Fruit fly (Drosophila melanogaster) S2 (cell line): Measurements from ENCODE around the gene Cog2.
A peak's percentile ranks its signal among the peaks of the same experiment; 100 is the strongest.

Source experiments
- CG8478 ChIP-seq: fragments of >200 bp; optimal IDR thresholded peaks from 2 replicates; lab custom pipeline; 2018
- CTCF ChIP-seq, 2 experiments: fragments of >200 bp; optimal IDR thresholded peaks; 2 replicates each; lab custom pipeline; 2018

DNA sequence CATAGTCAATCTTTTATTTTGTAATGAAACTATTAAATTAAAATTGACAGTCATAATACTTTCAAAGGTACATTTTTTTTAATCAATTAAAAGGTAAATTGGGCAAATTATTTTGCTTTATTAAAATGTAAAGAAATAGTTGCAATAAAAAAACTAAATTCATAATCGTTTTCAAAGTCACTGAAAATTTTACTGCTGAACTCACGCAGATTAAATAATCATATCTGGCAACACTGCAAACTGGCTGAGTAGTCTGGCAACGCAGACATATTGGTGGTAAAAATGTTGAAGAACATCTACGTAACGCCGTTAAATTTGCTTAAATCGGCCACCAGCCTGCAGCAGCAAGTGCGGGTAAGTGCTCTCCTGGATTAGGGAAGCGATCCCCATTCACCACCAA, 31.0 kb downstream of the Cog2 start, which contains the start of gene mRpL9:
- TF ChIP-seq CG8478 (lab: Kevin White, UChicago) (no peak), CTCF (optimal IDR thresholded peaks at IDR 0.05; lab: Kevin White, UChicago) (peak; percentile 4 to 23)
